Worm (Caenorhabditis elegans) whole organism, L4 larva: ENCODE results near the gene C17C3.3.

Source experiments
- R02D3.7 ChIP-seq: fragments of 150-350 bp; sonication (generic microtip); optimal IDR thresholded peaks from 3 replicates; lab custom pipeline; 2014; ENCODE audit warnings: missing biosample characterization, missing genetic modification characterization
- arid-1 ChIP-seq: fragments of 200-800 bp; sonication (Bioruptor generic); conservative IDR thresholded peaks from 2 replicates; pipeline ENCODE4 v1.3.6; 2022; ENCODE audit warnings: missing genetic modification reagents, missing genetic modification characterization, missing compliant biosample characterization
- ceh-20 ChIP-seq: fragments of 200-800 bp; sonication (Bioruptor generic); IDR thresholded peaks from 2 replicates; pipeline ENCODE4 v1.3.6; 2022; ENCODE audit warnings: missing genetic modification reagents, missing genetic modification characterization, missing compliant biosample characterization
- daf-16 ChIP-seq, 3 experiments: sonication (generic microtip); optimal IDR thresholded peaks; 2 replicates each; lab custom pipeline; 2016 to 2017; ENCODE audit warnings: missing genetic modification characterization in 3 of 3, missing genetic modification reagents in 3 of 3, mild to moderate bottlenecking in 2 of 3, missing compliant biosample characterization in 2 of 3, missing biosample characterization in 1 of 3, moderate library complexity in 1 of 3
- duxl-1 ChIP-seq: sonication (generic microtip); optimal IDR thresholded peaks from 2 replicates; lab custom pipeline; 2016; ENCODE audit warnings: mild to moderate bottlenecking, missing genetic modification characterization, moderate library complexity, missing compliant biosample characterization; ENCODE audit not compliant: poor library complexity
- lim-7 ChIP-seq: fragments of 200-800 bp; sonication (Bioruptor generic); IDR thresholded peaks from 2 replicates; pipeline ENCODE4 v1.3.6; 2022; ENCODE audit warnings: missing genetic modification characterization, missing compliant biosample characterization

C17C3.3 gene

DNA sequence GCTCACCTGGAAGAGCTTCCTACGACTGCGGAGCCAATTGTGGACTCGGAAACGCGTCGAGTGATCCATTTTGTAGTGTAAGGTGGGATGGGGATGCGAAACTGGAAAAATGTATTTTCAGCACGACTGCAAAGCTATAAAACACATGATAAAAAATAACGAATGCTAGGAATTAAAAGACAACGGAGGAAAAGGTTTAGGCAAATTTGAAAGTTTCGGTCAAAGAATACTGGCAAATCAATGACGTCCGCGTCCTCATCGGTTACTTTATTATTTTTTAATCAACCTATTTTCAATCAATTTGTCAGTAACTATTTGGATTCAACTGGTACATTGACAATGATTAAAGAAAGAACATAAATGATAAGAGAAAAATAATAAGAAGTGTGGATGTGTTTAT, 46.2 kb downstream of the C17C3.3 start, which contains the start of gene C17G10.7:
C17G10.7 (minus strand) TSS at position 101 of the 400 bp plus-strand sequence.
- TF ChIP-seq arid-1 (no peak), ceh-20 (GFP tag; lab: Robert Waterston, UW) (no peak), lim-7 (GFP tag; lab: Robert Waterston, UW) (no peak), daf-16 (GFP tag; optimal IDR thresholded peaks at IDR 0.05; lab: Kevin White, UChicago) (no peak), daf-16 (tag; optimal IDR thresholded peaks at IDR 0.05; lab: Kevin White, UChicago) (no peak), duxl-1 (no peak), R02D3.7 (tag; lab: Kevin White, UChicago) (no peak)
